Worm (Caenorhabditis elegans) whole organism, late embryonic: ENCODE measurements around the gene cwf-19L2.

ENCODE experiments used
- C08G9.2 ChIP-seq: sonication (generic microtip); optimal IDR thresholded peaks from 2 replicates; lab custom pipeline; 2016; ENCODE audit warnings: mild to moderate bottlenecking, missing genetic modification characterization, moderate library complexity, missing compliant biosample characterization
- F13H6.1 ChIP-seq: sonication (generic microtip); optimal IDR thresholded peaks from 2 replicates; lab custom pipeline; 2016; ENCODE audit warnings: missing genetic modification characterization, missing compliant biosample characterization
- ceh-18 ChIP-seq: sonication (generic microtip); optimal IDR thresholded peaks from 2 replicates; lab custom pipeline; 2016; ENCODE audit warnings: missing genetic modification characterization, missing compliant biosample characterization
- ceh-19 ChIP-seq: fragments of 200-800 bp; sonication (Bioruptor generic); optimal IDR thresholded peaks from 2 replicates; lab custom pipeline; 2018; ENCODE audit warnings: mild to moderate bottlenecking, missing genetic modification characterization, missing compliant biosample characterization
- ceh-2 ChIP-seq: sonication (generic microtip); optimal IDR thresholded peaks from 2 replicates; lab custom pipeline; 2016; ENCODE audit warnings: missing genotype, missing genetic modification characterization, missing compliant biosample characterization
- ceh-22 ChIP-seq: sonication (generic microtip); optimal IDR thresholded peaks from 2 replicates; lab custom pipeline; 2017; ENCODE audit warnings: missing biosample characterization, missing genetic modification characterization
- ceh-30 ChIP-seq: fragments of 150-350 bp; optimal IDR thresholded peaks from 2 replicates; lab custom pipeline; 2014; ENCODE audit warnings: missing biosample characterization, missing genetic modification characterization
- ceh-31 ChIP-seq: sonication (generic microtip); optimal IDR thresholded peaks from 2 replicates; lab custom pipeline; 2016; ENCODE audit warnings: missing genetic modification characterization, missing compliant biosample characterization
- ceh-34 ChIP-seq: sonication (generic microtip); optimal IDR thresholded peaks from 2 replicates; lab custom pipeline; 2016; ENCODE audit warnings: mild to moderate bottlenecking, missing genetic modification characterization, missing compliant biosample characterization
- ceh-45 ChIP-seq: fragments of 200-800 bp; sonication (Bioruptor generic); IDR thresholded peaks from 2 replicates; pipeline ENCODE4 v1.3.6; 2022; ENCODE audit warnings: missing genetic modification reagents, missing genetic modification characterization, missing compliant biosample characterization
- ceh-48 ChIP-seq: sonication (generic microtip); optimal IDR thresholded peaks from 2 replicates; lab custom pipeline; 2016; ENCODE audit warnings: missing genetic modification characterization, inconsistent platforms, missing compliant biosample characterization
- che-1 ChIP-seq: sonication (generic microtip); optimal IDR thresholded peaks from 2 replicates; lab custom pipeline; 2016; ENCODE audit warnings: mild to moderate bottlenecking, missing genetic modification characterization, missing compliant biosample characterization
- dve-1 ChIP-seq: sonication (generic microtip); optimal IDR thresholded peaks from 2 replicates; lab custom pipeline; 2017; ENCODE audit warnings: antibody characterized with exemption, mild to moderate bottlenecking, missing genetic modification characterization, missing compliant biosample characterization
- elt-2 ChIP-seq: sonication (generic microtip); optimal IDR thresholded peaks from 2 replicates; lab custom pipeline; 2016; ENCODE audit warnings: missing genetic modification reagents, missing genetic modification characterization, missing compliant biosample characterization
- elt-4 ChIP-seq: sonication (generic microtip); optimal IDR thresholded peaks from 2 replicates; lab custom pipeline; 2016; ENCODE audit warnings: missing genetic modification characterization, missing compliant biosample characterization
- ets-4 ChIP-seq: sonication (generic microtip); optimal IDR thresholded peaks from 2 replicates; lab custom pipeline; 2016; ENCODE audit warnings: missing genetic modification characterization, missing compliant biosample characterization
- eyg-1 ChIP-seq: sonication (generic microtip); optimal IDR thresholded peaks from 2 replicates; lab custom pipeline; 2016; ENCODE audit warnings: missing genotype, missing genetic modification characterization, missing compliant biosample characterization
- fax-1 ChIP-seq: sonication (generic microtip); optimal IDR thresholded peaks from 2 replicates; lab custom pipeline; 2016; ENCODE audit warnings: missing genotype, missing genetic modification characterization, missing compliant biosample characterization
- fkh-6 ChIP-seq: sonication (generic microtip); optimal IDR thresholded peaks from 2 replicates; lab custom pipeline; 2016; ENCODE audit warnings: missing genetic modification characterization, missing compliant biosample characterization
- gmeb-2 ChIP-seq: sonication (generic microtip); optimal IDR thresholded peaks from 2 replicates; lab custom pipeline; 2016; ENCODE audit warnings: missing genetic modification characterization, inconsistent platforms, missing compliant biosample characterization
- hlh-15 ChIP-seq: sonication (generic microtip); optimal IDR thresholded peaks from 2 replicates; lab custom pipeline; 2016; ENCODE audit warnings: missing genetic modification characterization, missing compliant biosample characterization
- hlh-30 ChIP-seq: sonication (generic microtip); optimal IDR thresholded peaks from 2 replicates; lab custom pipeline; 2017; ENCODE audit warnings: antibody characterized with exemption, missing genetic modification characterization, missing compliant biosample characterization; ENCODE audit not compliant: insufficient read depth
- hlh-6 ChIP-seq: sonication (generic microtip); optimal IDR thresholded peaks from 2 replicates; lab custom pipeline; 2016; ENCODE audit warnings: missing genotype, missing genetic modification characterization, missing compliant biosample characterization
- hlh-8 ChIP-seq: sonication (generic microtip); optimal IDR thresholded peaks from 2 replicates; lab custom pipeline; 2016; ENCODE audit warnings: missing genotype, missing genetic modification characterization, missing compliant biosample characterization
- lim-6 ChIP-seq: sonication (generic microtip); optimal IDR thresholded peaks from 2 replicates; lab custom pipeline; 2016; ENCODE audit warnings: missing genetic modification characterization, missing compliant biosample characterization
- lin-11 ChIP-seq: fragments of 200-800 bp; sonication (Bioruptor generic); optimal IDR thresholded peaks from 2 replicates; lab custom pipeline; 2018; ENCODE audit warnings: mild to moderate bottlenecking, missing genetic modification characterization, missing compliant biosample characterization
- nfya-1 ChIP-seq: sonication (generic microtip); optimal IDR thresholded peaks from 2 replicates; lab custom pipeline; 2017; ENCODE audit warnings: missing genetic modification characterization, mild to moderate bottlenecking, missing compliant biosample characterization, antibody characterized with exemption, moderate library complexity
- nhr-11 ChIP-seq: fragments of 150-350 bp; optimal IDR thresholded peaks from 2 replicates; lab custom pipeline; 2014; ENCODE audit warnings: missing biosample characterization, missing genetic modification characterization
- nhr-232 ChIP-seq: sonication (generic microtip); optimal IDR thresholded peaks from 2 replicates; lab custom pipeline; 2016; ENCODE audit warnings: missing genetic modification characterization, missing compliant biosample characterization
- npax-4 ChIP-seq: sonication (generic microtip); optimal IDR thresholded peaks from 2 replicates; lab custom pipeline; 2016; ENCODE audit warnings: missing genetic modification characterization, missing compliant biosample characterization
- odd-2 ChIP-seq: sonication (generic microtip); optimal IDR thresholded peaks from 2 replicates; lab custom pipeline; 2017; ENCODE audit warnings: antibody characterized with exemption, mild to moderate bottlenecking, missing genetic modification characterization, missing compliant biosample characterization
- pag-3 ChIP-seq: sonication (generic microtip); optimal IDR thresholded peaks from 2 replicates; lab custom pipeline; 2016; ENCODE audit warnings: missing compliant biosample characterization, missing genetic modification characterization, borderline replicate concordance
- pax-1 ChIP-seq: fragments of 150-350 bp; optimal IDR thresholded peaks from 2 replicates; lab custom pipeline; 2014; ENCODE audit warnings: missing biosample characterization, missing genetic modification characterization
- ref-2 ChIP-seq: sonication (generic microtip); optimal IDR thresholded peaks from 2 replicates; lab custom pipeline; 2016; ENCODE audit warnings: missing genetic modification characterization, missing compliant biosample characterization
- rnt-1 ChIP-seq: sonication (generic microtip); optimal IDR thresholded peaks from 2 replicates; lab custom pipeline; 2016; ENCODE audit warnings: missing genetic modification characterization, missing compliant biosample characterization
- sox-2 ChIP-seq: fragments of 200-800 bp; sonication (Bioruptor generic); IDR thresholded peaks from 2 replicates; pipeline ENCODE4 v1.3.6; 2022; ENCODE audit warnings: missing genetic modification reagents, missing genetic modification characterization, missing compliant biosample characterization
- unc-3 ChIP-seq, 2 experiments: fragments of 200-800 bp in 1 of 2; sonication (Bioruptor generic) in 1 of 2; sonication (generic microtip) in 1 of 2; conservative IDR thresholded peaks in 1 of 2; optimal IDR thresholded peaks in 1 of 2; 2 replicates each; pipeline versions ENCODE4 v1.3.6 to Lab custom; 2016 to 2022; ENCODE audit warnings: missing compliant biosample characterization in 2 of 2, missing genetic modification characterization in 2 of 2, missing genetic modification reagents in 1 of 2
- unc-42 ChIP-seq: sonication (generic microtip); optimal IDR thresholded peaks from 2 replicates; lab custom pipeline; 2016; ENCODE audit warnings: missing genotype, missing genetic modification characterization, missing compliant biosample characterization
- unc-55 ChIP-seq: sonication (generic microtip); optimal IDR thresholded peaks from 2 replicates; lab custom pipeline; 2017; ENCODE audit warnings: missing biosample characterization, missing genetic modification reagents, missing genetic modification characterization
- unc-86 ChIP-seq: sonication (generic microtip); optimal IDR thresholded peaks from 2 replicates; lab custom pipeline; 2016; ENCODE audit warnings: missing genetic modification characterization, missing compliant biosample characterization
- ztf-16 ChIP-seq: sonication (generic microtip); optimal IDR thresholded peaks from 2 replicates; lab custom pipeline; 2017; ENCODE audit warnings: missing genetic modification characterization, missing compliant biosample characterization

The cwf-19L2 gene

DNA sequence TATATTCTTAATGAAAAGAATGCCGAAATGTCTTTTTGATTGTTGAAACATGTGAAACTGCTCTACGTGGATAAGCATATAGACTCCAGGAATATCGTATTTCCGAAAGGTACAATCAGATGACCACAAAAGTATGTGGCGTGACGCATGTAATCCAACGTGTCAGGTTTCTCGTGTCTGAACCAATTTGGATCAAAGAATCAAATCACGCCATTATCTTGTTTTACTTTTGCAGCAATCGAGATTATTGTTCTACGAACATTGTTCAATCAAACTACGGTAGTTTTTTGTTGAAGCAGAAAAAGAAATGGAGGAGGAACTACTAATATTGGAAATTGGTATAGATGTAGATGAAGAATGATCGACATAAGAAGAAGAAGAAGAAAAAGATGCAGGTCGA, 19.7 kb upstream of the cwf-19L2 start:
- TF ChIP-seq lim-6 (tag; lab: Kevin White, UChicago) (no peak), ceh-19 (GFP tag; lab: Kevin White, UChicago) (no peak), ceh-22 (tag; lab: Kevin White, UChicago) (no peak), eyg-1 (tag; lab: Kevin White, UChicago) (no peak), elt-4 (tag; lab: Kevin White, UChicago) (no peak), pax-1 (no peak), ets-4 (tag; lab: Kevin White, UChicago) (no peak), unc-55 (GFP tag; lab: Kevin White, UChicago) (no peak), hlh-8 (tag; lab: Kevin White, UChicago) (no peak), npax-4 (tag; lab: Kevin White, UChicago) (no peak), fkh-6 (no peak), ceh-48 (tag; lab: Kevin White, UChicago) (no peak), gmeb-2 (tag; lab: Kevin White, UChicago) (no peak), nfya-1 (tag; lab: Kevin White, UChicago) (no peak), dve-1 (no peak), odd-2 (tag; lab: Kevin White, UChicago) (no peak), rnt-1 (tag; lab: Kevin White, UChicago) (no peak), ceh-18 (no peak), ceh-30 (tag; lab: Kevin White, UChicago) (no peak), hlh-15 (tag; lab: Kevin White, UChicago) (no peak)

DNA sequence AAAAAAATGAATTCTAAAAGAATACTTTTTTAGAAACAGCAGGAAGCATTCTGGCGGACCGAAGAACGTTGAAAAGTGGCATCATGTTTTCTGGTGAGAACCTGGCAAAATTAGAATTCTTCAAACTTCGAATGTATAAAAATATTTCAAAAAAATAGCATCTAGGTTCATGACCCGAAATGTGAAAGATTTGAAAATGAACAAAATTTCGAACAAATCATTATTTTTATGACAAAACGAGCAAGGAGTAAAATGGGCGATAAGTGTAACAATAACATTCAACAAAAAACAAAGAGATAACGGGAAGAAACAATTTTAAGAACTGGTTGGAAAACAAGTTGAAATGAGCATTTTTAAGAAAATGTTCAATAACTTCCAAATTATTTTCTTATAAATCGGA, 18.1 kb upstream of the cwf-19L2 start, which contains the start of gene psd-1:
Gene psd-1 (minus strand): TSS at position 101 of the 400 bp plus-strand sequence.
- TF ChIP-seq nfya-1 (tag; lab: Kevin White, UChicago) (no peak), unc-3 (GFP tag; conservative IDR thresholded peaks at IDR 0.05; lab: Robert Waterston, UW) (no peak), unc-3 (tag; optimal IDR thresholded peaks at IDR 0.05; lab: Kevin White, UChicago) (no peak), ceh-31 (tag; lab: Kevin White, UChicago) (no peak), che-1 (tag; lab: Kevin White, UChicago) (no peak), unc-42 (tag; lab: Kevin White, UChicago) (no peak)

DNA sequence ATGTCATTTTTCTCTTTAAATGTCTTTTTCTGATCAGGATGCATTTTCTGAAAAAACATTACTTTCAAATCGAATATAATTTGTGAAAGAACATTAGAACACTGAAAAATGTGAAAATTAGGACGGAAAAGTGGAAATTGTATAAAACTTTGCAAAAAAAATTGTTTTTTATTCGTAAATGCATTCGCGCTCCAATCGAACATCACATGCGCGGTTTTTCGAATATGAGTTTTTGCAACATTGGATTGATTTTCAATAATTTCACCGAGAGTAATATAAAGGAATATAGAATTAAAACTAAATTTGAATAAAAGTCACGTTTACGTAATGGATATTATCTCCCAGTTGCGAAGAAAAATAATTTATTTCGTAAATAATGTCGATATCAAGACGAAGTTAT, 16.2 kb upstream of the cwf-19L2 start, which contains the start of the genes spot-1 and B0361.11:
Gene spot-1 (minus strand): TSS at position 47 of the 400 bp plus-strand sequence.
Gene B0361.11 (plus strand): TSS at position 372 of the 400 bp plus-strand sequence.
- TF ChIP-seq unc-42 (tag; lab: Kevin White, UChicago) (peak; percentile 2), unc-86 (tag; lab: Kevin White, UChicago) (no peak), unc-3 (GFP tag; conservative IDR thresholded peaks at IDR 0.05; lab: Robert Waterston, UW) (no peak), unc-3 (tag; optimal IDR thresholded peaks at IDR 0.05; lab: Kevin White, UChicago) (no peak), lin-11 (tag; lab: Kevin White, UChicago) (no peak), ref-2 (tag; lab: Kevin White, UChicago) (no peak), ceh-2 (tag; lab: Kevin White, UChicago) (no peak), pag-3 (tag; lab: Kevin White, UChicago) (no peak), ceh-48 (tag; lab: Kevin White, UChicago) (peak; percentile 19), hlh-6 (tag; lab: Kevin White, UChicago) (no peak), nhr-11 (tag; lab: Kevin White, UChicago) (no peak), eyg-1 (tag; lab: Kevin White, UChicago) (no peak), ztf-16 (no peak), ceh-22 (tag; lab: Kevin White, UChicago) (no peak), ceh-34 (no peak), hlh-30 (peak; percentile 31), ceh-45 (GFP tag; lab: Robert Waterston, UW) (no peak), F13H6.1 (tag; lab: Kevin White, UChicago) (no peak), lim-6 (tag; lab: Kevin White, UChicago) (no peak), C08G9.2 (no peak), sox-2 (GFP tag; lab: Robert Waterston, UW) (no peak), nhr-232 (tag; lab: Kevin White, UChicago) (no peak), nfya-1 (tag; lab: Kevin White, UChicago) (peak; percentile 23), ceh-31 (tag; lab: Kevin White, UChicago) (no peak), fax-1 (tag; lab: Kevin White, UChicago) (no peak), elt-2 (peak; percentile 18)
